Worm (Caenorhabditis elegans): Measurements from ENCODE around the gene srh-35.

ce11 chrV:432991-433390 lies 16.0 kb downstream of the srh-35 start:
- TF ChIP-seq flt-1 (GFP tag; IDR thresholded peaks at IDR 0.05), result no peak
- TF ChIP-seq T22C8.4 (GFP tag; IDR thresholded peaks at IDR 0.05), result no peak
- TF ChIP-seq ref-1 (GFP tag; conservative IDR thresholded peaks at IDR 0.05), result no peak
- TF ChIP-seq klf-2 (GFP tag; conservative IDR thresholded peaks at IDR 0.05), result no peak
- TF ChIP-seq tab-1 (GFP tag; IDR thresholded peaks at IDR 0.05), result no peak
- no peak for TF ChIP-seq med-1 (GFP tag; optimal IDR thresholded peaks at IDR 0.05; ENCODE audit: insufficient read depth)
- no peak for TF ChIP-seq cog-1 (tag; optimal IDR thresholded peaks at IDR 0.05)

All from whole organism, midembryonic.